Fruit fly (Drosophila melanogaster) whole organism, embryonic: ENCODE results near the gene CG42324.
A peak's percentile ranks its signal among the peaks of the same experiment; 100 is the strongest.

Experiments used
- CG10274 ChIP-seq: fragments of 200-800 bp; sonication (Bioruptor generic); optimal IDR thresholded peaks from 3 replicates; lab custom pipeline; 2017; ENCODE audit warnings: missing biosample characterization, mild to moderate bottlenecking, missing genetic modification characterization
- CG11085 ChIP-seq: fragments of 200-800 bp; sonication (Bioruptor generic); IDR thresholded peaks from 2 replicates; pipeline ENCODE4 v1.3.6; 2022; ENCODE audit warnings: missing biosample characterization, missing genetic modification characterization
- CG11093 ChIP-seq: fragments of 200-800 bp; sonication (Bioruptor generic); IDR thresholded peaks from 3 replicates; pipeline ENCODE4 v1.3.6; 2022; ENCODE audit warnings: missing biosample characterization, missing genetic modification characterization
- CG12104 ChIP-seq: fragments of 200-800 bp; sonication (Bioruptor generic); optimal IDR thresholded peaks from 3 replicates; lab custom pipeline; 2016; ENCODE audit warnings: missing biosample characterization, missing genetic modification characterization
- CG12744 ChIP-seq: fragments of 200-800 bp; sonication (Bioruptor generic); optimal IDR thresholded peaks from 2 replicates; lab custom pipeline; 2016; ENCODE audit warnings: missing biosample characterization, missing genetic modification characterization
- CG14014 ChIP-seq: fragments of 200-800 bp; sonication (Bioruptor generic); IDR thresholded peaks from 2 replicates; pipeline ENCODE4 v1.3.6; 2022; ENCODE audit warnings: missing biosample characterization, missing genetic modification characterization
- CG15601 ChIP-seq: fragments of 200-800 bp; sonication (Bioruptor generic); optimal IDR thresholded peaks from 3 replicates; lab custom pipeline; 2019; ENCODE audit warnings: missing biosample characterization, mild to moderate bottlenecking, missing genetic modification characterization, moderate library complexity
- CG1602 ChIP-seq: fragments of 200-800 bp; sonication (Bioruptor generic); optimal IDR thresholded peaks from 3 replicates; lab custom pipeline; 2016; ENCODE audit warnings: missing biosample characterization, missing genetic modification characterization
- CG17328 ChIP-seq: fragments of 200-800 bp; sonication (Bioruptor generic); IDR thresholded peaks from 2 replicates; pipeline ENCODE4 v1.3.6; 2022; ENCODE audit warnings: missing biosample characterization, missing genetic modification characterization
- CG17385 ChIP-seq: fragments of 200-800 bp; sonication (Bioruptor generic); optimal IDR thresholded peaks from 3 replicates; lab custom pipeline; 2018; ENCODE audit warnings: missing biosample characterization, mild to moderate bottlenecking, missing genetic modification characterization
- CG30020 ChIP-seq: fragments of 200-800 bp; optimal IDR thresholded peaks from 2 replicates; lab custom pipeline; 2019; ENCODE audit warnings: missing biosample characterization, mild to moderate bottlenecking, missing genetic modification characterization, moderate library complexity
- CG3065 ChIP-seq: fragments of 200-800 bp; sonication (Bioruptor generic); optimal IDR thresholded peaks from 2 replicates; lab custom pipeline; 2016; ENCODE audit warnings: missing biosample characterization, missing genetic modification characterization
- CG31224 ChIP-seq: fragments of 200-800 bp; sonication (Bioruptor generic); IDR thresholded peaks from 2 replicates; pipeline ENCODE4 v1.3.6; 2022; ENCODE audit warnings: missing biosample characterization, missing genetic modification characterization
- CG31441 ChIP-seq: fragments of 200-800 bp; sonication (Bioruptor generic); IDR thresholded peaks from 2 replicates; pipeline ENCODE4 v1.3.6; 2022; ENCODE audit warnings: missing biosample characterization, missing genetic modification characterization
- CG34422 ChIP-seq: fragments of 200-800 bp; sonication (Bioruptor generic); IDR thresholded peaks from 3 replicates; pipeline ENCODE4 v1.3.6; 2022; ENCODE audit warnings: missing biosample characterization, missing genetic modification characterization
- CG3838 ChIP-seq: fragments of 200-800 bp; sonication (Bioruptor generic); optimal IDR thresholded peaks from 3 replicates; lab custom pipeline; 2016; ENCODE audit warnings: missing biosample characterization, missing genetic modification characterization
- CG3847 ChIP-seq: fragments of 200-800 bp; sonication (Bioruptor generic); IDR thresholded peaks from 2 replicates; pipeline ENCODE4 v1.3.6; 2022; ENCODE audit warnings: missing biosample characterization, missing genetic modification characterization
- CG43689 ChIP-seq: fragments of 200-800 bp; sonication (Bioruptor generic); IDR thresholded peaks from 2 replicates; pipeline ENCODE4 v1.3.6; 2022; ENCODE audit warnings: missing biosample characterization, missing genetic modification characterization
- CG4730 ChIP-seq: fragments of 200-800 bp; sonication (Bioruptor generic); IDR thresholded peaks from 2 replicates; pipeline ENCODE4 v1.3.6; 2022; ENCODE audit warnings: missing biosample characterization, missing genetic modification characterization
- CG5180 ChIP-seq: fragments of 200-800 bp; sonication (Bioruptor generic); optimal IDR thresholded peaks from 3 replicates; lab custom pipeline; 2017; ENCODE audit warnings: missing biosample characterization, missing genetic modification characterization, mild to moderate bottlenecking, moderate library complexity, missing genetic modification reagents
- CG7357 ChIP-seq: fragments of 200-800 bp; sonication (Bioruptor generic); IDR thresholded peaks from 3 replicates; pipeline ENCODE4 v1.3.6; 2022; ENCODE audit warnings: missing biosample characterization, missing genetic modification characterization
- CG7372 ChIP-seq: fragments of 200-800 bp; sonication (Bioruptor generic); IDR thresholded peaks from 2 replicates; pipeline ENCODE4 v1.3.6; 2022; ENCODE audit warnings: missing biosample characterization, missing genetic modification characterization
- CG8765 ChIP-seq: fragments of 200-800 bp; sonication (Bioruptor generic); IDR thresholded peaks from 2 replicates; pipeline ENCODE4 v1.3.6; 2022; ENCODE audit warnings: missing biosample characterization, missing genetic modification characterization
- CG9727 ChIP-seq: fragments of 200-800 bp; sonication (Bioruptor generic); optimal IDR thresholded peaks from 3 replicates; lab custom pipeline; 2017; ENCODE audit warnings: missing biosample characterization, mild to moderate bottlenecking, missing genetic modification characterization
- D19A ChIP-seq: fragments of 200-800 bp; optimal IDR thresholded peaks from 3 replicates; lab custom pipeline; 2019; ENCODE audit warnings: missing biosample characterization, mild to moderate bottlenecking, missing genetic modification characterization, moderate library complexity
- D19B ChIP-seq: fragments of 200-800 bp; sonication (Bioruptor generic); optimal IDR thresholded peaks from 2 replicates; lab custom pipeline; 2017; ENCODE audit warnings: missing biosample characterization, mild to moderate bottlenecking, missing genetic modification characterization
- Dbx ChIP-seq: fragments of 200-800 bp; sonication (Bioruptor generic); IDR thresholded peaks from 3 replicates; pipeline ENCODE4 v1.3.6; 2022; ENCODE audit warnings: missing biosample characterization, missing genetic modification characterization
- Fer3 ChIP-seq: fragments of 200-800 bp; sonication (Bioruptor generic); optimal IDR thresholded peaks from 2 replicates; lab custom pipeline; 2018; ENCODE audit warnings: missing biosample characterization, mild to moderate bottlenecking, missing genetic modification characterization, moderate library complexity
- H15 ChIP-seq: fragments of 200-800 bp; sonication (Bioruptor generic); IDR thresholded peaks from 3 replicates; pipeline ENCODE4 v1.3.6; 2022; ENCODE audit warnings: missing biosample characterization, missing genetic modification characterization
- Neu2 ChIP-seq: fragments of 200-800 bp; sonication (Bioruptor generic); optimal IDR thresholded peaks from 3 replicates; lab custom pipeline; 2016; ENCODE audit warnings: missing biosample characterization, missing genetic modification characterization, borderline replicate concordance
- Opbp ChIP-seq: fragments of 200-800 bp; sonication (Bioruptor generic); IDR thresholded peaks from 3 replicates; pipeline ENCODE4 v1.3.6; 2022; ENCODE audit warnings: missing biosample characterization, missing genetic modification characterization; ENCODE audit not compliant: partially characterized antibody
- Sox100B ChIP-seq: fragments of 200-800 bp; sonication (Bioruptor generic); optimal IDR thresholded peaks from 3 replicates; lab custom pipeline; 2018; ENCODE audit warnings: missing biosample characterization, mild to moderate bottlenecking, missing genetic modification characterization
- Sry-β ChIP-seq: fragments of 200-800 bp; sonication (Bioruptor generic); optimal IDR thresholded peaks from 2 replicates; lab custom pipeline; 2018; ENCODE audit warnings: missing biosample characterization, mild to moderate bottlenecking, missing genetic modification characterization, moderate library complexity
- Vsx1 ChIP-seq: fragments of 200-800 bp; sonication (Bioruptor generic); optimal IDR thresholded peaks from 2 replicates; lab custom pipeline; 2017; ENCODE audit warnings: missing biosample characterization, mild to moderate bottlenecking, missing genetic modification characterization, missing genetic modification reagents
- aop ChIP-seq: fragments of 200-800 bp; sonication (Bioruptor generic); IDR thresholded peaks from 2 replicates; pipeline ENCODE4 v1.3.6; 2022; ENCODE audit warnings: missing biosample characterization, missing genetic modification characterization
- cas ChIP-seq: fragments of 200-800 bp; sonication (Bioruptor generic); IDR thresholded peaks from 2 replicates; pipeline ENCODE4 v1.3.6; 2022; ENCODE audit warnings: missing biosample characterization, missing genetic modification characterization
- caup ChIP-seq: fragments of 200-800 bp; sonication (Bioruptor generic); optimal IDR thresholded peaks from 3 replicates; lab custom pipeline; 2017; ENCODE audit warnings: missing biosample characterization, mild to moderate bottlenecking, missing genetic modification characterization, moderate library complexity; ENCODE audit not compliant: severe bottlenecking
- danr ChIP-seq: fragments of 200-800 bp; sonication (Bioruptor generic); IDR thresholded peaks from 2 replicates; pipeline ENCODE4 v1.3.6; 2022; ENCODE audit warnings: missing biosample characterization, missing genetic modification characterization
- esg ChIP-seq: fragments of 200-800 bp; sonication (Bioruptor generic); conservative IDR thresholded peaks from 2 replicates; pipeline ENCODE4 v1.3.6; 2022; ENCODE audit warnings: missing biosample characterization, missing genetic modification characterization
- eyg ChIP-seq: fragments of 200-800 bp; sonication (Bioruptor generic); optimal IDR thresholded peaks from 3 replicates; lab custom pipeline; 2016; ENCODE audit warnings: missing biosample characterization, missing genetic modification characterization
- fd64A ChIP-seq: fragments of 200-800 bp; sonication (Bioruptor generic); optimal IDR thresholded peaks from 3 replicates; lab custom pipeline; 2018; ENCODE audit warnings: missing biosample characterization, mild to moderate bottlenecking, missing genetic modification characterization
- grn ChIP-seq: fragments of 200-800 bp; sonication (Bioruptor generic); optimal IDR thresholded peaks from 3 replicates; lab custom pipeline; 2017; ENCODE audit warnings: missing biosample characterization, missing genetic modification characterization
- jigr1 ChIP-seq: fragments of 200-800 bp; sonication (Bioruptor generic); IDR thresholded peaks from 3 replicates; pipeline ENCODE4 v1.3.6; 2022; ENCODE audit warnings: missing biosample characterization, missing genetic modification characterization
- lab ChIP-seq: fragments of 200-800 bp; sonication (Bioruptor generic); optimal IDR thresholded peaks from 3 replicates; lab custom pipeline; 2017; ENCODE audit warnings: missing biosample characterization, missing genetic modification characterization, mild to moderate bottlenecking, moderate library complexity, missing genetic modification reagents
- mirr ChIP-seq: fragments of 200-800 bp; sonication (Bioruptor generic); optimal IDR thresholded peaks from 3 replicates; lab custom pipeline; 2018; ENCODE audit warnings: missing biosample characterization, mild to moderate bottlenecking, missing genetic modification characterization
- pho ChIP-seq: fragments of 200-800 bp; sonication (Bioruptor generic); optimal IDR thresholded peaks from 2 replicates; lab custom pipeline; 2016; ENCODE audit warnings: missing biosample characterization, missing genetic modification characterization
- pzg ChIP-seq: fragments of 200-800 bp; sonication (Bioruptor generic); optimal IDR thresholded peaks from 3 replicates; lab custom pipeline; 2018; ENCODE audit warnings: missing biosample characterization, mild to moderate bottlenecking, missing genetic modification characterization, moderate library complexity
- row ChIP-seq: fragments of 200-800 bp; sonication (Bioruptor generic); IDR thresholded peaks from 3 replicates; pipeline ENCODE4 v1.3.6; 2022; ENCODE audit warnings: missing biosample characterization, missing genetic modification characterization
- sc ChIP-seq, 3 experiments: fragments of >200 bp in 2 of 3; fragments of 200-800 bp in 1 of 3; sonication (Bioruptor generic) in 1 of 3; optimal IDR thresholded peaks; 2 replicates in 2 of 3; 3 replicates in 1 of 3; lab custom pipeline; 2017; ENCODE audit warnings: mild to moderate bottlenecking in 1 of 3, missing biosample characterization in 1 of 3, missing genetic modification characterization in 1 of 3, missing genetic modification reagents in 1 of 3
- sisA ChIP-seq: fragments of 200-800 bp; sonication (Bioruptor generic); IDR thresholded peaks from 2 replicates; pipeline ENCODE4 v1.3.6; 2022; ENCODE audit warnings: missing biosample characterization, missing genetic modification characterization
- slbo ChIP-seq: fragments of 200-800 bp; sonication (Bioruptor generic); IDR thresholded peaks from 2 replicates; pipeline ENCODE4 v1.3.6; 2022; ENCODE audit warnings: missing biosample characterization, missing genetic modification characterization
- tll ChIP-seq, 2 experiments: fragments of 200-800 bp in 1 of 2; fragments of >200 bp in 1 of 2; sonication (Bioruptor generic) in 1 of 2; optimal IDR thresholded peaks; 2 replicates each; lab custom pipeline; 2017 to 2019; ENCODE audit warnings: missing biosample characterization in 2 of 2, missing genetic modification characterization in 2 of 2, mild to moderate bottlenecking in 1 of 2, moderate library complexity in 1 of 2

The CG42324 gene

DNA sequence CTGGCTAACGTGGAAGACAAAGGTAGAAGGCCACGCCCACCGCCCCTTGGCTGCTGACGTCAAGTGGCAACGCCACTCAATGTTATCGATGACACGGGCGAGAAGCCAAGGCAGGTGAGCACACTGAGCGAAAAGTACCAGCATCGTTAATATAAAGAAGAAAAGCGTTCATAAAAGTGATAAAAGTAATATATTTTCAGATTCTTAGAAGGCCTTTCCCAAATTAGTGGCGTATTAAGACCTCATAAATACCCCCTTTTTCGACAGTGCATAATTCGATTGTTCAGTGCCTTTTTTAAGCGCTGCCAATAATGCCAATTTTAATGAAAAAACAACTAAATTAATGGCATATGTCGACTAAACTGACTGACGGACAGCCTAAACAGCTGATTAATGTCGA lies 22.6 kb upstream of the CG42324 start (continued):
- TF ChIP-seq danr (GFP tag; lab: Robert Waterston, UW) (no peak), Sox100B (GFP tag; lab: Kevin White, UChicago) (no peak), mirr (GFP tag; lab: Kevin White, UChicago) (no peak), fd64A (GFP tag; lab: Kevin White, UChicago) (no peak), tll (GFP tag; optimal IDR thresholded peaks at IDR 0.05; lab: Kevin White, UChicago) (no peak), CG31441 (no peak), CG3838 (GFP tag; lab: Kevin White, UChicago) (no peak), esg (GFP tag; lab: Robert Waterston, UW) (peak; percentile 42), Fer3 (no peak), cas (GFP tag; lab: Robert Waterston, UW) (no peak), aop (GFP tag; lab: Robert Waterston, UW) (no peak), CG12104 (no peak), CG11085 (GFP tag; lab: Robert Waterston, UW) (no peak), CG8765 (GFP tag; lab: Robert Waterston, UW) (no peak), CG15601 (tag; lab: Kevin White, UChicago) (no peak), CG9727 (GFP tag; lab: Kevin White, UChicago) (peak; percentile 69), CG12744 (GFP tag; lab: Kevin White, UChicago) (no peak), D19B (GFP tag; lab: Kevin White, UChicago) (no peak), CG11093 (no peak), CG5180 (GFP tag; lab: Kevin White, UChicago) (no peak), pzg (no peak), CG1602 (GFP tag; lab: Kevin White, UChicago) (peak; percentile 14), CG4730 (no peak), CG30020 (tag; lab: Kevin White, UChicago) (no peak), row (GFP tag; lab: Robert Waterston, UW) (peak; percentile 70), jigr1 (no peak), lab (peak; percentile 34), CG31224 (no peak), Dbx (GFP tag; lab: Robert Waterston, UW) (no peak), CG17328 (GFP tag; lab: Robert Waterston, UW) (peak; percentile 59), D19A (tag; lab: Kevin White, UChicago) (no peak), Opbp (GFP tag; lab: Robert Waterston, UW) (no peak), CG14014 (GFP tag; lab: Robert Waterston, UW) (no peak), CG17385 (GFP tag; lab: Kevin White, UChicago) (peak; percentile 27), pho (GFP tag; lab: Kevin White, UChicago) (no peak), eyg (GFP tag; lab: Kevin White, UChicago) (no peak), CG7372 (no peak), Neu2 (GFP tag; lab: Kevin White, UChicago) (no peak), slbo (GFP tag; lab: Robert Waterston, UW) (peak; percentile 80), CG3065 (GFP tag; lab: Kevin White, UChicago) (no peak), CG43689 (GFP tag; lab: Robert Waterston, UW) (no peak), H15 (GFP tag; lab: Robert Waterston, UW) (no peak), CG10274 (GFP tag; lab: Kevin White, UChicago) (no peak), CG3847 (peak; percentile 52), Vsx1 (GFP tag; lab: Kevin White, UChicago) (no peak), Sry-β (GFP tag; lab: Kevin White, UChicago) (no peak), sisA (GFP tag; lab: Robert Waterston, UW) (no peak), sc (optimal IDR thresholded peaks at IDR 0.05; lab: Kevin White, UChicago) (no peak), sc (GFP tag; optimal IDR thresholded peaks at IDR 0.05; lab: Kevin White, UChicago) (peak; percentile 32), CG34422 (GFP tag; lab: Robert Waterston, UW) (no peak), grn (GFP tag; lab: Kevin White, UChicago) (no peak), CG7357 (GFP tag; lab: Robert Waterston, UW) (no peak), caup (GFP tag; lab: Kevin White, UChicago) (no peak)
